Fruit fly (Drosophila melanogaster) whole organism, adult: ENCODE measurements around the gene CG10097.

Experiments used
- CG1620 ChIP-seq: fragments of 200-800 bp; sonication (Bioruptor generic); optimal IDR thresholded peaks from 2 replicates; lab custom pipeline; 2016; ENCODE audit warnings: missing biosample characterization, missing genetic modification characterization
- CG33017 ChIP-seq: fragments of 200-800 bp; sonication (Bioruptor generic); optimal IDR thresholded peaks from 2 replicates; lab custom pipeline; 2018; ENCODE audit warnings: missing biosample characterization, mild to moderate bottlenecking, missing genetic modification characterization, moderate library complexity
- Hr96 ChIP-seq: fragments of 200-800 bp; sonication (Bioruptor generic); optimal IDR thresholded peaks from 2 replicates; lab custom pipeline; 2016; ENCODE audit warnings: missing biosample characterization, missing genetic modification characterization
- kay ChIP-seq: fragments of 200-800 bp; sonication (Bioruptor generic); peaks from one replicate; lab custom pipeline; 2016; ENCODE audit warnings: missing biosample characterization, missing genetic modification characterization, borderline replicate concordance
- toe ChIP-seq: fragments of 200-800 bp; sonication (Bioruptor generic); optimal IDR thresholded peaks from 2 replicates; lab custom pipeline; 2016; ENCODE audit warnings: missing biosample characterization, missing genetic modification characterization

dm6 chr3R:12371671-12372070 is 24.1 kb downstream of the CG10097 start, which contains the start of gene GstD2:
- TF ChIP-seq CG33017: no peak
- no peak for TF ChIP-seq kay (GFP tag; lab: Kevin White, UChicago)
- TF ChIP-seq toe: no peak
- TF ChIP-seq CG1620 (GFP tag; lab: Kevin White, UChicago): no peak
- TF ChIP-seq Hr96 (GFP tag; lab: Kevin White, UChicago): no peak
